Fruit fly (Drosophila melanogaster): ENCODE results near the gene GMF.

Gene GMF

dm6 chr2L:16286360-16287005, 16.3 kb downstream of the GMF start (continued):
- TF ChIP-seq her (GFP tag; optimal IDR thresholded peaks at IDR 0.05) = peak; percentile 74
- no peak for TF ChIP-seq Hr39 (optimal IDR thresholded peaks at IDR 0.05)
- TF ChIP-seq CG8765 (GFP tag; IDR thresholded peaks at IDR 0.05) = no peak
- peak; percentile 74 for TF ChIP-seq CG17385 (GFP tag; optimal IDR thresholded peaks at IDR 0.05)
- peak in 1 of 2 experiments; percentile 60 for TF ChIP-seq tll (GFP tag; optimal IDR thresholded peaks at IDR 0.05)
- no peak for TF ChIP-seq E2f2 (GFP tag; IDR thresholded peaks at IDR 0.05)
- TF ChIP-seq cg (GFP tag; optimal IDR thresholded peaks at IDR 0.05) = peak; percentile 88
- no peak for TF ChIP-seq CG7372 (GFP tag; IDR thresholded peaks at IDR 0.05)
- TF ChIP-seq Max (GFP tag; optimal IDR thresholded peaks at IDR 0.05) = peak; percentile 66
- TF ChIP-seq ewg (GFP tag; optimal IDR thresholded peaks at IDR 0.05) = peak; percentile 66
- no peak for TF ChIP-seq Scr (GFP tag; IDR thresholded peaks at IDR 0.05; ENCODE audit: partially characterized antibody)
- TF ChIP-seq CG4854 (GFP tag; optimal IDR thresholded peaks at IDR 0.05) = peak; percentile 84
- TF ChIP-seq vvl (GFP tag; IDR thresholded peaks at IDR 0.05) = no peak
- TF ChIP-seq disco-r (GFP tag; optimal IDR thresholded peaks at IDR 0.05) = peak; percentile 61
- TF ChIP-seq repo (GFP tag; optimal IDR thresholded peaks at IDR 0.05) = peak; percentile 32
- TF ChIP-seq CG11696 (GFP tag; IDR thresholded peaks at IDR 0.05) = no peak
- no peak for TF ChIP-seq C15 (GFP tag; IDR thresholded peaks at IDR 0.05)
- TF ChIP-seq twi (tag; optimal IDR thresholded peaks at IDR 0.05) = peak; percentile 63
- TF ChIP-seq klu (GFP tag; IDR thresholded peaks at IDR 0.05) = no peak
- no peak for TF ChIP-seq gsb (GFP tag; IDR thresholded peaks at IDR 0.05)
- peak; percentile 68 for TF ChIP-seq chn (GFP tag; optimal IDR thresholded peaks at IDR 0.05)
- peak; percentile 92 for TF ChIP-seq Meics (GFP tag; optimal IDR thresholded peaks at IDR 0.05)
- peak; percentile 68 for TF ChIP-seq CG9876 (GFP tag; optimal IDR thresholded peaks at IDR 0.05)
- TF ChIP-seq CG13894 (tag; optimal IDR thresholded peaks at IDR 0.05) = peak; percentile 28
- no peak for TF ChIP-seq CG14050 (GFP tag; IDR thresholded peaks at IDR 0.05)
- peak; percentile 68 for TF ChIP-seq CG15601 (tag; optimal IDR thresholded peaks at IDR 0.05)
- no peak for TF ChIP-seq Bgb (GFP tag; IDR thresholded peaks at IDR 0.05; ENCODE audit: partially characterized antibody)
- TF ChIP-seq zfh1 (GFP tag; IDR thresholded peaks at IDR 0.05) = no peak
- TF ChIP-seq org-1 (GFP tag; optimal IDR thresholded peaks at IDR 0.05) = peak; percentile 74
- peak; percentile 63 for TF ChIP-seq CG4820 (GFP tag; optimal IDR thresholded peaks at IDR 0.05)
- TF ChIP-seq CG6765 (GFP tag; optimal IDR thresholded peaks at IDR 0.05) = peak; percentile 81
- TF ChIP-seq ap (GFP tag; IDR thresholded peaks at IDR 0.05) = no peak
- no peak for TF ChIP-seq Opbp (GFP tag; IDR thresholded peaks at IDR 0.05; ENCODE audit: partially characterized antibody)
- no peak for TF ChIP-seq Dll (GFP tag; IDR thresholded peaks at IDR 0.05; ENCODE audit: partially characterized antibody)
- no peak for TF ChIP-seq slbo (GFP tag; IDR thresholded peaks at IDR 0.05)
- no peak for TF ChIP-seq CG10321 (GFP tag; IDR thresholded peaks at IDR 0.05)
- peak; percentile 68 for TF ChIP-seq CG10267 (tag; optimal IDR thresholded peaks at IDR 0.05)
- TF ChIP-seq CG4282 (GFP tag; optimal IDR thresholded peaks at IDR 0.05) = peak; percentile 58
- peak; percentile 77 for TF ChIP-seq CG8359 (GFP tag; optimal IDR thresholded peaks at IDR 0.05; ENCODE audit: borderline replicate concordance)
- no peak for TF ChIP-seq CG4360 (GFP tag; IDR thresholded peaks at IDR 0.05)
- TF ChIP-seq NK7.1 (GFP tag; optimal IDR thresholded peaks at IDR 0.05) = peak; percentile 69
- TF ChIP-seq prd (optimal IDR thresholded peaks at IDR 0.05) = no peak
- TF ChIP-seq prd (GFP tag; IDR thresholded peaks at IDR 0.05) = no peak
- no peak for TF ChIP-seq vnd (GFP tag; IDR thresholded peaks at IDR 0.05; ENCODE audit: partially characterized antibody)
- TF ChIP-seq Optix (GFP tag; IDR thresholded peaks at IDR 0.05) = no peak
- TF ChIP-seq nerfin-1 (tag; optimal IDR thresholded peaks at IDR 0.05) = peak; percentile 52
- no peak for TF ChIP-seq eve (GFP tag; optimal IDR thresholded peaks at IDR 0.05)
- peak; percentile 73; the same call in 1 of the 3 replicates for TF ChIP-seq CG7357 (GFP tag; IDR thresholded peaks at IDR 0.05)
- no peak for TF ChIP-seq chinmo (GFP tag; IDR thresholded peaks at IDR 0.05; ENCODE audit: partially characterized antibody)
- TF ChIP-seq Camta (GFP tag; optimal IDR thresholded peaks at IDR 0.05) = peak; percentile 79
- peak; percentile 15 for TF ChIP-seq CG7745 (tag; optimal IDR thresholded peaks at IDR 0.05)

Measured in whole organism, embryonic.